Fruit fly (Drosophila melanogaster) whole organism, prepupa: ENCODE results near the gene Fer3HCH.

ENCODE experiments used
- Blimp-1 ChIP-seq: fragments of 200-800 bp; sonication (Bioruptor generic); optimal IDR thresholded peaks from 3 replicates; lab custom pipeline; 2017; ENCODE audit warnings: missing biosample characterization, missing genetic modification characterization, mild to moderate bottlenecking, moderate library complexity, missing genetic modification reagents
- CG11294 ChIP-seq: fragments of 200-800 bp; sonication (Bioruptor generic); IDR thresholded peaks from 2 replicates; pipeline ENCODE4 v1.3.6; 2022; ENCODE audit warnings: missing biosample characterization, missing genetic modification characterization
- CG11762 ChIP-seq: fragments of 200-800 bp; sonication (Bioruptor generic); optimal IDR thresholded peaks from 3 replicates; lab custom pipeline; 2016; ENCODE audit warnings: missing biosample characterization, missing genetic modification characterization; ENCODE audit not compliant: insufficient read depth
- CG11902 ChIP-seq: fragments of 200-800 bp; sonication (Bioruptor generic); optimal IDR thresholded peaks from 3 replicates; lab custom pipeline; 2016; ENCODE audit warnings: missing biosample characterization, missing genetic modification characterization
- CG15336 ChIP-seq: fragments of 200-800 bp; sonication (Bioruptor generic); IDR thresholded peaks from 2 replicates; pipeline ENCODE4 v1.3.6; 2022; ENCODE audit warnings: missing biosample characterization, missing genetic modification characterization
- CG1621 ChIP-seq: fragments of 200-800 bp; sonication (Bioruptor generic); optimal IDR thresholded peaks from 3 replicates; lab custom pipeline; 2018; ENCODE audit warnings: missing biosample characterization, mild to moderate bottlenecking, missing genetic modification characterization
- CG16779 ChIP-seq: fragments of 200-800 bp; sonication (Bioruptor generic); optimal IDR thresholded peaks from 3 replicates; lab custom pipeline; 2017; ENCODE audit warnings: missing biosample characterization, mild to moderate bottlenecking, missing genetic modification characterization
- CG31627 ChIP-seq: fragments of 200-800 bp; sonication (Bioruptor generic); optimal IDR thresholded peaks from 3 replicates; lab custom pipeline; 2016; ENCODE audit warnings: missing biosample characterization, missing genetic modification characterization
- CG32006 ChIP-seq: fragments of 200-800 bp; sonication (Bioruptor generic); optimal IDR thresholded peaks from 3 replicates; lab custom pipeline; 2017; ENCODE audit warnings: missing biosample characterization, mild to moderate bottlenecking, missing genetic modification characterization
- CG34406 ChIP-seq: fragments of 200-800 bp; sonication (Bioruptor generic); optimal IDR thresholded peaks from 3 replicates; lab custom pipeline; 2016; ENCODE audit warnings: missing biosample characterization, missing genetic modification characterization
- CG3919 ChIP-seq: fragments of 200-800 bp; sonication (Bioruptor generic); optimal IDR thresholded peaks from 3 replicates; lab custom pipeline; 2016; ENCODE audit warnings: missing biosample characterization, missing genetic modification characterization
- CG4318 ChIP-seq: fragments of 200-800 bp; sonication (Bioruptor generic); optimal IDR thresholded peaks from 3 replicates; lab custom pipeline; 2017; ENCODE audit warnings: missing biosample characterization, mild to moderate bottlenecking, missing genetic modification characterization
- CG6163 ChIP-seq: fragments of 200-800 bp; sonication (Bioruptor generic); IDR thresholded peaks from 3 replicates; pipeline ENCODE4 v1.3.6; 2022; ENCODE audit warnings: missing biosample characterization, missing genetic modification characterization
- CG6276 ChIP-seq: fragments of 200-800 bp; sonication (Bioruptor generic); optimal IDR thresholded peaks from 2 replicates; lab custom pipeline; 2017; ENCODE audit warnings: missing biosample characterization, mild to moderate bottlenecking, missing genetic modification characterization
- CG6792 ChIP-seq: fragments of 200-800 bp; sonication (Bioruptor generic); optimal IDR thresholded peaks from 3 replicates; lab custom pipeline; 2016; ENCODE audit warnings: missing biosample characterization, missing genetic modification characterization
- CG6854 ChIP-seq: fragments of 200-800 bp; sonication (Bioruptor generic); optimal IDR thresholded peaks from 2 replicates; lab custom pipeline; 2017; ENCODE audit warnings: missing biosample characterization, mild to moderate bottlenecking, missing genetic modification characterization
- CG7368 ChIP-seq: fragments of 200-800 bp; sonication (Bioruptor generic); optimal IDR thresholded peaks from 3 replicates; lab custom pipeline; 2016; ENCODE audit warnings: missing biosample characterization, missing genetic modification characterization
- CG8119 ChIP-seq: fragments of 200-800 bp; sonication (Bioruptor generic); IDR thresholded peaks from 3 replicates; pipeline ENCODE4 v1.3.6; 2022; ENCODE audit warnings: missing biosample characterization, missing genetic modification characterization
- CG8319 ChIP-seq: fragments of 200-800 bp; sonication (Bioruptor generic); optimal IDR thresholded peaks from 3 replicates; lab custom pipeline; 2016; ENCODE audit warnings: missing biosample characterization, missing genetic modification characterization
- CG8632 ChIP-seq: fragments of 200-800 bp; sonication (Bioruptor generic); optimal IDR thresholded peaks from 3 replicates; lab custom pipeline; 2016; ENCODE audit warnings: missing biosample characterization, missing genetic modification characterization
- CG9139 ChIP-seq: fragments of 200-800 bp; sonication (Bioruptor generic); optimal IDR thresholded peaks from 3 replicates; lab custom pipeline; 2017; ENCODE audit warnings: missing biosample characterization, mild to moderate bottlenecking, missing genetic modification characterization
- Eip75B ChIP-seq: fragments of 200-800 bp; sonication (Bioruptor generic); optimal IDR thresholded peaks from 3 replicates; lab custom pipeline; 2016; ENCODE audit warnings: missing biosample characterization, missing genetic modification characterization
- Eip78C ChIP-seq: fragments of 200-800 bp; sonication (Bioruptor generic); peaks from one replicate; lab custom pipeline; 2016; ENCODE audit warnings: missing biosample characterization, missing genetic modification characterization
- Eip93F ChIP-seq: fragments of 200-800 bp; sonication (Bioruptor generic); optimal IDR thresholded peaks from 2 replicates; lab custom pipeline; 2016; ENCODE audit warnings: missing biosample characterization, mild to moderate bottlenecking, missing genetic modification characterization
- Ets21C ChIP-seq: fragments of 200-800 bp; sonication (Bioruptor generic); optimal IDR thresholded peaks from 3 replicates; lab custom pipeline; 2016; ENCODE audit warnings: missing biosample characterization, missing genetic modification characterization
- Ets96B ChIP-seq: fragments of 200-800 bp; optimal IDR thresholded peaks from 2 replicates; lab custom pipeline; 2019; ENCODE audit warnings: missing biosample characterization, mild to moderate bottlenecking, missing genetic modification characterization, moderate library complexity
- Gug ChIP-seq: fragments of 200-800 bp; sonication (Bioruptor generic); IDR thresholded peaks from 2 replicates; pipeline ENCODE4 v1.3.6; 2022; ENCODE audit warnings: missing biosample characterization, missing genetic modification characterization
- Hr38 ChIP-seq: sonication (Bioruptor generic); optimal IDR thresholded peaks from 2 replicates; lab custom pipeline; 2016; ENCODE audit warnings: missing biosample characterization, missing genetic modification characterization
- Hr4 ChIP-seq: fragments of 200-800 bp; sonication (Bioruptor generic); optimal IDR thresholded peaks from 3 replicates; lab custom pipeline; 2016; ENCODE audit warnings: missing biosample characterization, missing genetic modification characterization
- Lpt ChIP-seq: fragments of 200-800 bp; sonication (Bioruptor generic); optimal IDR thresholded peaks from 3 replicates; lab custom pipeline; 2016; ENCODE audit warnings: missing biosample characterization, missing genetic modification characterization
- OdsH ChIP-seq: fragments of 200-800 bp; sonication (Bioruptor generic); optimal IDR thresholded peaks from 3 replicates; lab custom pipeline; 2016; ENCODE audit warnings: missing biosample characterization, missing genetic modification characterization
- Sox15 ChIP-seq: fragments of 200-800 bp; sonication (Bioruptor generic); optimal IDR thresholded peaks from 3 replicates; lab custom pipeline; 2016; ENCODE audit warnings: missing biosample characterization, missing genetic modification characterization
- achi ChIP-seq: fragments of 200-800 bp; sonication (Bioruptor generic); optimal IDR thresholded peaks from 3 replicates; lab custom pipeline; 2016; ENCODE audit warnings: missing biosample characterization, missing genetic modification characterization
- acj6 ChIP-seq: fragments of 200-800 bp; sonication (Bioruptor generic); optimal IDR thresholded peaks from 3 replicates; lab custom pipeline; 2016; ENCODE audit warnings: missing biosample characterization, missing genetic modification characterization
- cyc ChIP-seq: fragments of 200-800 bp; sonication (Bioruptor generic); optimal IDR thresholded peaks from 3 replicates; lab custom pipeline; 2016; ENCODE audit warnings: missing biosample characterization, missing genetic modification characterization
- dac ChIP-seq: fragments of 200-800 bp; sonication (Bioruptor generic); optimal IDR thresholded peaks from 2 replicates; lab custom pipeline; 2017; ENCODE audit warnings: missing biosample characterization, mild to moderate bottlenecking, missing genetic modification characterization
- dsx ChIP-seq: fragments of 200-800 bp; optimal IDR thresholded peaks from 3 replicates; lab custom pipeline; 2019; ENCODE audit warnings: missing biosample characterization, mild to moderate bottlenecking, missing genetic modification characterization, moderate library complexity; ENCODE audit not compliant: poor library complexity, severe bottlenecking
- eg ChIP-seq: fragments of 200-800 bp; sonication (Bioruptor generic); IDR thresholded peaks from 3 replicates; pipeline ENCODE4 v1.3.6; 2022; ENCODE audit warnings: missing biosample characterization, missing genetic modification characterization
- fd59A ChIP-seq: fragments of 200-800 bp; sonication (Bioruptor generic); optimal IDR thresholded peaks from 2 replicates; lab custom pipeline; 2017; ENCODE audit warnings: missing biosample characterization, mild to moderate bottlenecking, missing genetic modification characterization, missing genetic modification reagents
- fd85E ChIP-seq: fragments of 200-800 bp; sonication (Bioruptor generic); optimal IDR thresholded peaks from 3 replicates; lab custom pipeline; 2016; ENCODE audit warnings: missing biosample characterization, missing genetic modification characterization
- lz ChIP-seq: fragments of 200-800 bp; sonication (Bioruptor generic); optimal IDR thresholded peaks from 3 replicates; lab custom pipeline; 2016; ENCODE audit warnings: missing biosample characterization, missing genetic modification characterization
- net ChIP-seq: fragments of 200-800 bp; sonication (Bioruptor generic); optimal IDR thresholded peaks from 3 replicates; lab custom pipeline; 2016; ENCODE audit warnings: missing biosample characterization, missing genetic modification characterization
- salr ChIP-seq, 2 experiments: fragments of 200-800 bp; sonication (Bioruptor generic); optimal IDR thresholded peaks; 3 replicates each; lab custom pipeline; 2016 to 2018; ENCODE audit warnings: missing biosample characterization in 2 of 2, missing genetic modification characterization in 2 of 2, mild to moderate bottlenecking in 1 of 2
- ss ChIP-seq, 2 experiments: fragments of 200-800 bp; sonication (Bioruptor generic); optimal IDR thresholded peaks; 2 replicates in 1 of 2; 3 replicates in 1 of 2; lab custom pipeline; 2017 to 2018; ENCODE audit warnings: mild to moderate bottlenecking in 2 of 2, missing biosample characterization in 2 of 2, missing genetic modification characterization in 2 of 2, moderate library complexity in 1 of 2
- svp ChIP-seq: fragments of 200-800 bp; sonication (Bioruptor generic); peaks from one replicate; lab custom pipeline; 2016; ENCODE audit warnings: missing biosample characterization, missing genetic modification characterization
- topi ChIP-seq: fragments of 200-800 bp; sonication (Bioruptor generic); optimal IDR thresholded peaks from 3 replicates; lab custom pipeline; 2016; ENCODE audit warnings: missing biosample characterization, missing genetic modification characterization

Gene Fer3HCH

DNA sequence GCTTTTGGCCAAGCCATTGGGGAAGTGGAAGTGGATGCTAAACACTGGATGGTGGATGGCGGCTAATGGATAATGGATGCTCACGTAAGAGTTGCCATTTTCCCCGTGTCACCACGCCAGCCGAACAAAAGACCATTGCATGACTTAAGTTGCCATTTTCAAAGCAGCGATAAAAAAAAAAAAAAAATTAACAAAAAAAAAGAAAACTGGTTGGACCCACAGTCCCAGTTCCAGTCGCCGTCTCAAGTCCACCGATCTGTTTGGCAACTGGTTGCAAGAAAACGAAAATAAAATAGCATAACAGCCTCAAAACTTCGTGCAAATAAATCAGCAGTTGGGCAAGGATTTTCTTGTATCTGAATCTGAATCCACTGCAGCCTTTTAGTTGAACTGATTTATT lies 41.1 kb upstream of the Fer3HCH start:
- peak in 1 of 2 experiments; percentile 56 for TF ChIP-seq ss (GFP tag; optimal IDR thresholded peaks at IDR 0.05; lab: Kevin White, UChicago)
- no peak for TF ChIP-seq cyc (GFP tag; lab: Kevin White, UChicago)
- TF ChIP-seq CG6163 (GFP tag; lab: Robert Waterston, UW), result no peak
- TF ChIP-seq CG6276 (GFP tag; lab: Kevin White, UChicago), result peak; percentile 38
- TF ChIP-seq Lpt (GFP tag; lab: Kevin White, UChicago), result peak; percentile 19
- TF ChIP-seq eg (GFP tag; lab: Robert Waterston, UW), result peak; percentile 62

- no peak for TF ChIP-seq CG7368 (GFP tag; lab: Kevin White, UChicago)
- TF ChIP-seq Lpt (GFP tag; lab: Kevin White, UChicago), result no peak
- TF ChIP-seq CG6163 (GFP tag; lab: Robert Waterston, UW), result no peak
- TF ChIP-seq cyc (GFP tag; lab: Kevin White, UChicago), result no peak
- peak; percentile 74 for TF ChIP-seq Blimp-1 (GFP tag; lab: Kevin White, UChicago)
- TF ChIP-seq, all 60 proteins: peak for 1
Measured at dm6 chrX:13145858-13146257, 37.9 kb upstream of the Fer3HCH start.

- TF ChIP-seq fd59A (GFP tag; lab: Kevin White, UChicago) (peak; percentile 61), Hr38 (GFP tag; lab: Kevin White, UChicago) (no peak), Sox15 (GFP tag; lab: Kevin White, UChicago) (peak; percentile 30), CG8632 (GFP tag; lab: Kevin White, UChicago) (peak; percentile 73), cyc (GFP tag; lab: Kevin White, UChicago) (peak; percentile 37), CG31627 (GFP tag; lab: Kevin White, UChicago) (peak; percentile 49), CG34406 (GFP tag; lab: Kevin White, UChicago) (peak; percentile 73), CG8119 (peak; percentile 91), CG6163 (GFP tag; lab: Robert Waterston, UW) (peak; percentile 91), CG4318 (peak; percentile 91), CG11294 (GFP tag; lab: Robert Waterston, UW) (peak; percentile 49; the same call in 1 of the 2 replicates), Eip93F (GFP tag; lab: Kevin White, UChicago) (no peak), Ets96B (tag; lab: Kevin White, UChicago) (peak; percentile 46), CG6792 (GFP tag; lab: Kevin White, UChicago) (peak; percentile 63), CG16779 (tag; lab: Kevin White, UChicago) (peak; percentile 60), Lpt (GFP tag; lab: Kevin White, UChicago) (peak; percentile 78), fd85E (GFP tag; lab: Kevin White, UChicago) (no peak), dac (GFP tag; lab: Kevin White, UChicago) (peak; percentile 64), CG11762 (GFP tag; lab: Kevin White, UChicago) (peak; percentile 73), salr (GFP tag; optimal IDR thresholded peaks at IDR 0.05; lab: Kevin White, UChicago) (peak; percentile 37 to 61), Blimp-1 (GFP tag; lab: Kevin White, UChicago) (peak; percentile 16), CG32006 (GFP tag; lab: Kevin White, UChicago) (peak; percentile 89), svp (GFP tag; lab: Kevin White, UChicago) (peak; percentile 81), CG11902 (GFP tag; lab: Kevin White, UChicago) (peak; percentile 26), achi (GFP tag; lab: Kevin White, UChicago) (peak; percentile 82), OdsH (GFP tag; lab: Kevin White, UChicago) (peak; percentile 82), Gug (GFP tag; lab: Robert Waterston, UW) (peak; percentile 76), Ets21C (no peak), CG3919 (GFP tag; lab: Kevin White, UChicago) (peak; percentile 82), CG6854 (GFP tag; lab: Kevin White, UChicago) (peak; percentile 7), CG7368 (GFP tag; lab: Kevin White, UChicago) (peak; percentile 73), acj6 (GFP tag; lab: Kevin White, UChicago) (peak; percentile 76), CG1621 (tag; lab: Kevin White, UChicago) (peak; percentile 61), dsx (peak; percentile 76), CG15336 (GFP tag; lab: Robert Waterston, UW) (peak; percentile 92), ss (GFP tag; optimal IDR thresholded peaks at IDR 0.05; lab: Kevin White, UChicago) (peak; percentile 81 to 89), Hr4 (peak; percentile 86), Eip78C (GFP tag; lab: Kevin White, UChicago) (peak; percentile 95), Eip75B (peak; percentile 71), CG9139 (GFP tag; lab: Kevin White, UChicago) (peak; percentile 58), CG8319 (GFP tag; lab: Kevin White, UChicago) (peak; percentile 34), lz (GFP tag; lab: Kevin White, UChicago) (peak; percentile 55), net (GFP tag; lab: Kevin White, UChicago) (peak; percentile 77), topi (GFP tag; lab: Kevin White, UChicago) (peak; percentile 57)
Measured at dm6 chrX:13143100-13143499, 35.1 kb upstream of the Fer3HCH start.
